Fruit fly (Drosophila melanogaster): ENCODE measurements around the gene Mob2.

Mob2 gene

DNA sequence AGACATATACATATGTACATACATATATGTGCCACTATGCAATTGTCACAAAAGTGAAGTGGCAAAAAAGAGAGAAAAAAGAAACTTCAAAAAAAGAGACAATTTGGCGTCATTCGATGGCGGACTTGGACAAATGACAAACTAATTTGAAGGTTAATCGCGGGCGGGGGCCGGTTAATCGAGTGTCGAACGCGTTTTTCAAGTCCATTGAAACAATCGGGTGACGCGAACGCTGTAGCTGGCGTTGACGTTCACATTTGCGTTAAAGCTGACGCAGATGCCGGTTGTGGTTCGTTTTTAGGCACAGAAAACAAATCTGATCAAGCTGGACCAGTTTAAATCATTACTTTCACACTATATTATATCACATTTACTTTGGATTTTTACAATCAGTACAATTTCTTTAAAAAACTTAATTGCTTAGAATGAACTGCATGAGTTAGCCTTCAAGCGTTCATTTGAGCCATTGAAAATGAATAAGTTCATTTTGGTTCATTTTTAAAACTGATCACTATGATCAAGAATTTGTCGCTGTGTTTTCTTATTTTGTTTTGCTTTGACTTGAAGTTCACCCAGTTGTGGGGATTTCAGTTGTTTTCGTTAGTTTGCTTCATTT, 28.2 kb downstream of the Mob2 start (continued):
- TF ChIP-seq Met (GFP tag; optimal IDR thresholded peaks at IDR 0.05) = peak; percentile 61
- peak; percentile 22 for TF ChIP-seq CG3919 (GFP tag; optimal IDR thresholded peaks at IDR 0.05)
- no peak for TF ChIP-seq CG6854 (GFP tag; optimal IDR thresholded peaks at IDR 0.05)
- no peak for TF ChIP-seq CG11902 (GFP tag; optimal IDR thresholded peaks at IDR 0.05)
- TF ChIP-seq esn (GFP tag; optimal IDR thresholded peaks at IDR 0.05) = peak; percentile 73
- peak; percentile 19 for TF ChIP-seq net (GFP tag; optimal IDR thresholded peaks at IDR 0.05)
- no peak for TF ChIP-seq Ets96B (tag; optimal IDR thresholded peaks at IDR 0.05)
- no peak for TF ChIP-seq CG16779 (tag; optimal IDR thresholded peaks at IDR 0.05)
- TF ChIP-seq CG34406 (GFP tag; optimal IDR thresholded peaks at IDR 0.05) = peak; percentile 44
- TF ChIP-seq Hr4 (GFP tag; optimal IDR thresholded peaks at IDR 0.05) = peak; percentile 56
- TF ChIP-seq Eip78C (GFP tag) = peak; percentile 79
- TF ChIP-seq CG6163 (GFP tag; IDR thresholded peaks at IDR 0.05) = no peak
- TF ChIP-seq OdsH (GFP tag; optimal IDR thresholded peaks at IDR 0.05) = peak; percentile 42
- TF ChIP-seq dsx (GFP tag; optimal IDR thresholded peaks at IDR 0.05; ENCODE audit: poor library complexity, severe bottlenecking) = no peak
- TF ChIP-seq Sox102F (GFP tag; optimal IDR thresholded peaks at IDR 0.05) = peak; percentile 55
- no peak for TF ChIP-seq Sox15 (GFP tag; optimal IDR thresholded peaks at IDR 0.05)
- peak; percentile 59 for TF ChIP-seq CG32006 (GFP tag; optimal IDR thresholded peaks at IDR 0.05)
- TF ChIP-seq Eip75B (GFP tag; optimal IDR thresholded peaks at IDR 0.05) = peak; percentile 43
- TF ChIP-seq CG6276 (GFP tag; optimal IDR thresholded peaks at IDR 0.05) = no peak
- TF ChIP-seq CG11294 (GFP tag; IDR thresholded peaks at IDR 0.05) = no peak
- TF ChIP-seq Lpt (GFP tag; optimal IDR thresholded peaks at IDR 0.05) = no peak
- TF ChIP-seq CG31627 (GFP tag; optimal IDR thresholded peaks at IDR 0.05) = peak; percentile 68
- no peak for TF ChIP-seq fd59A (GFP tag; optimal IDR thresholded peaks at IDR 0.05)
- no peak for TF ChIP-seq CG6808 (GFP tag; optimal IDR thresholded peaks at IDR 0.05)
- no peak for TF ChIP-seq vri (GFP tag; optimal IDR thresholded peaks at IDR 0.05)
- no peak for TF ChIP-seq CG10631 (GFP tag; optimal IDR thresholded peaks at IDR 0.05)
- peak; percentile 33 for TF ChIP-seq CG6792 (GFP tag; optimal IDR thresholded peaks at IDR 0.05)
- TF ChIP-seq Smox (GFP tag; optimal IDR thresholded peaks at IDR 0.05) = peak; percentile 61
- peak; percentile 10 for TF ChIP-seq CG4318 (GFP tag; optimal IDR thresholded peaks at IDR 0.05)
- TF ChIP-seq CG7368 (GFP tag; optimal IDR thresholded peaks at IDR 0.05) = no peak
- peak; percentile 71 for TF ChIP-seq Hr39 (GFP tag; optimal IDR thresholded peaks at IDR 0.05)
- peak; percentile 37; the same call in 2 of the 3 replicates for TF ChIP-seq CG8119 (GFP tag; IDR thresholded peaks at IDR 0.05)
- TF ChIP-seq fd85E (GFP tag; optimal IDR thresholded peaks at IDR 0.05) = no peak
- peak; percentile 46 for TF ChIP-seq acj6 (GFP tag; optimal IDR thresholded peaks at IDR 0.05)
- TF ChIP-seq topi (GFP tag; optimal IDR thresholded peaks at IDR 0.05) = peak; percentile 65
- TF ChIP-seq CG11762 (GFP tag; optimal IDR thresholded peaks at IDR 0.05; ENCODE audit: insufficient read depth) = peak; percentile 26
- no peak for TF ChIP-seq spab (GFP tag; optimal IDR thresholded peaks at IDR 0.05)
- no peak for TF ChIP-seq CG1621 (tag; optimal IDR thresholded peaks at IDR 0.05)
- no peak for TF ChIP-seq Gug (GFP tag; IDR thresholded peaks at IDR 0.05)

DNA sequence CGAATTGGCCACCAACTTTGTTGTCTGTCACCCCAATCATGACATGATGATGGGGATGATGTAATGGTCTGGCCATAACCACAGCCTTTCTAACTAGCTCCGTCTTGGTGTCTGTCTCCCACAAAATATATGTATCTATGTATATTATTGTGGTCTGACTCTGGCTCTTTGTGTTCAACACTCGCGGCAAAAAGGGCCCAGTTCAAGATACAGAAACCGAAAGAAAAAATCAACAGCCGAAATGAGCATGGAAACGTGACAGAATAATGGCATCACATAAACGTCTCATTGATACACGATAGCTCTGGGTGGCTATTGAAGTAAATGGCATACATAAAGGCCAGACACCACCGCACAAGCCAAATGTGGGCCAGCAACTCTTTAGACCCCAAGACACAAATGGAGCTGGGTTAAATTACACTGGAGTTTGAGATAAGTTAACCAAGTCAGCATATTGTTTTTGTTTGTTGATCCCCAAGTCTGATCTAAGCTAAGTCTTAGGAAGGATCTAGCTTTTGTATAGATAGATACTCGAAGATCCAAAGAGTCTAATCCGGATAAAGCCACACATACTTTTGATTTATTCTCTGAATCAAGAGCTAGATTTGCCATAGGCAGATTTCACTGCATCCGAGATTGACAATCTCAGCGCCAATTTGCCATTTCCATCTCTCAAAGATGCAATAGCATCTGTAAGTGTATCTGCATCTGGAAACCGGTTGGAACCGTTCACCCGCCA, 29.9 kb downstream of the Mob2 start:
- no peak for TF ChIP-seq CG4318 (GFP tag; optimal IDR thresholded peaks at IDR 0.05)
- peak; percentile 7 for TF ChIP-seq CG3032 (tag; optimal IDR thresholded peaks at IDR 0.05)
- peak; percentile 15; the same call in 1 of the 2 replicates for TF ChIP-seq CG15336 (GFP tag; IDR thresholded peaks at IDR 0.05)
- TF ChIP-seq fd59A (GFP tag; optimal IDR thresholded peaks at IDR 0.05) = no peak
- peak; percentile 46 for TF ChIP-seq CG32006 (GFP tag; optimal IDR thresholded peaks at IDR 0.05)
- TF ChIP-seq spab (GFP tag; optimal IDR thresholded peaks at IDR 0.05) = no peak
- no peak for TF ChIP-seq CG8319 (GFP tag; optimal IDR thresholded peaks at IDR 0.05)
- no peak for TF ChIP-seq Met (GFP tag; optimal IDR thresholded peaks at IDR 0.05)
- TF ChIP-seq Smox (GFP tag; optimal IDR thresholded peaks at IDR 0.05) = no peak
- TF ChIP-seq ss (GFP tag; optimal IDR thresholded peaks at IDR 0.05) = no peak
- no peak for TF ChIP-seq CG31627 (GFP tag; optimal IDR thresholded peaks at IDR 0.05)
- TF ChIP-seq Hr39 (GFP tag; optimal IDR thresholded peaks at IDR 0.05) = no peak
- TF ChIP-seq Hr4 (GFP tag; optimal IDR thresholded peaks at IDR 0.05) = no peak
- no peak for TF ChIP-seq esn (GFP tag; optimal IDR thresholded peaks at IDR 0.05)
- TF ChIP-seq Eip78C (GFP tag) = peak; percentile 56
- no peak for TF ChIP-seq Eip75B (GFP tag; optimal IDR thresholded peaks at IDR 0.05)
- no peak for TF ChIP-seq dac (GFP tag; optimal IDR thresholded peaks at IDR 0.05)
- no peak for TF ChIP-seq Hr38 (GFP tag; optimal IDR thresholded peaks at IDR 0.05)
- TF ChIP-seq CG6792 (GFP tag; optimal IDR thresholded peaks at IDR 0.05) = no peak
- TF ChIP-seq dsx (GFP tag; optimal IDR thresholded peaks at IDR 0.05; ENCODE audit: poor library complexity, severe bottlenecking) = no peak
- TF ChIP-seq eg (GFP tag; IDR thresholded peaks at IDR 0.05) = no peak
- no peak for TF ChIP-seq CG11294 (GFP tag; IDR thresholded peaks at IDR 0.05)
- TF ChIP-seq CG8632 (GFP tag; optimal IDR thresholded peaks at IDR 0.05) = no peak
- peak; percentile 28 for TF ChIP-seq CG6276 (GFP tag; optimal IDR thresholded peaks at IDR 0.05)
- no peak for TF ChIP-seq CG16779 (tag; optimal IDR thresholded peaks at IDR 0.05)

Measured in whole organism, prepupa.